Fruit fly (Drosophila melanogaster) whole organism, embryonic: Measurements from ENCODE around the gene CG42540.

Experiments
- Ada2b ChIP-seq: fragments of 200-800 bp; sonication (Bioruptor generic); IDR thresholded peaks from 2 replicates; pipeline ENCODE4 v1.3.6; 2022; ENCODE audit warnings: missing biosample characterization, missing genetic modification characterization
- CG10209 ChIP-seq: fragments of 200-800 bp; sonication (Bioruptor generic); optimal IDR thresholded peaks from 3 replicates; lab custom pipeline; 2017; ENCODE audit warnings: missing biosample characterization, mild to moderate bottlenecking, missing genetic modification characterization, missing genetic modification reagents
- CG10543 ChIP-seq: fragments of 200-800 bp; sonication (Bioruptor generic); optimal IDR thresholded peaks from 3 replicates; lab custom pipeline; 2017; ENCODE audit warnings: missing biosample characterization, mild to moderate bottlenecking, missing genetic modification characterization, moderate library complexity
- CG11695 ChIP-seq: fragments of 200-800 bp; sonication (Bioruptor generic); IDR thresholded peaks from 3 replicates; pipeline ENCODE4 v1.3.6; 2022; ENCODE audit warnings: missing biosample characterization, missing genetic modification characterization
- CG1233 ChIP-seq: fragments of 200-800 bp; sonication (Bioruptor generic); optimal IDR thresholded peaks from 4 replicates; lab custom pipeline; 2018; ENCODE audit warnings: missing biosample characterization, mild to moderate bottlenecking, missing genetic modification characterization
- CG13287 ChIP-seq: fragments of 200-800 bp; sonication (Bioruptor generic); IDR thresholded peaks from 2 replicates; pipeline ENCODE4 v1.3.6; 2022; ENCODE audit warnings: missing biosample characterization, missing genetic modification characterization; ENCODE audit not compliant: partially characterized antibody
- CG14014 ChIP-seq: fragments of 200-800 bp; sonication (Bioruptor generic); IDR thresholded peaks from 2 replicates; pipeline ENCODE4 v1.3.6; 2022; ENCODE audit warnings: missing biosample characterization, missing genetic modification characterization
- CG1529 ChIP-seq: fragments of 200-800 bp; sonication (Bioruptor generic); optimal IDR thresholded peaks from 3 replicates; lab custom pipeline; 2018; ENCODE audit warnings: missing biosample characterization, missing genetic modification characterization
- CG15479 ChIP-seq: fragments of 200-800 bp; sonication (Bioruptor generic); optimal IDR thresholded peaks from 3 replicates; lab custom pipeline; 2019; ENCODE audit warnings: missing biosample characterization, mild to moderate bottlenecking, missing genetic modification characterization, moderate library complexity
- CG15514 ChIP-seq: fragments of 200-800 bp; sonication (Bioruptor generic); optimal IDR thresholded peaks from 3 replicates; lab custom pipeline; 2017; ENCODE audit warnings: missing biosample characterization, missing genetic modification characterization, mild to moderate bottlenecking, moderate library complexity, missing genetic modification reagents
- CG1647 ChIP-seq: fragments of 200-800 bp; sonication (Bioruptor generic); optimal IDR thresholded peaks from 3 replicates; lab custom pipeline; 2016; ENCODE audit warnings: missing biosample characterization, missing genetic modification characterization
- CG18764 ChIP-seq: fragments of 200-800 bp; sonication (Bioruptor generic); optimal IDR thresholded peaks from 3 replicates; lab custom pipeline; 2016; ENCODE audit warnings: missing biosample characterization, missing genetic modification characterization
- CG4282 ChIP-seq: fragments of 200-800 bp; sonication (Bioruptor generic); optimal IDR thresholded peaks from 2 replicates; lab custom pipeline; 2016; ENCODE audit warnings: missing biosample characterization, missing genetic modification characterization
- CG7271 ChIP-seq: fragments of 200-800 bp; sonication (Bioruptor generic); optimal IDR thresholded peaks from 2 replicates; lab custom pipeline; 2018; ENCODE audit warnings: missing biosample characterization, mild to moderate bottlenecking, missing genetic modification characterization, moderate library complexity
- CG7357 ChIP-seq: fragments of 200-800 bp; sonication (Bioruptor generic); IDR thresholded peaks from 3 replicates; pipeline ENCODE4 v1.3.6; 2022; ENCODE audit warnings: missing biosample characterization, missing genetic modification characterization
- CG8388 ChIP-seq: fragments of 200-800 bp; sonication (Bioruptor generic); optimal IDR thresholded peaks from 2 replicates; lab custom pipeline; 2019; ENCODE audit warnings: missing biosample characterization, mild to moderate bottlenecking, missing genetic modification characterization, moderate library complexity
- CG8924 ChIP-seq: fragments of 200-800 bp; optimal IDR thresholded peaks from 3 replicates; lab custom pipeline; 2019; ENCODE audit warnings: missing biosample characterization, mild to moderate bottlenecking, missing genetic modification characterization, moderate library complexity
- CoRest ChIP-seq: fragments of 200-800 bp; sonication (Bioruptor generic); optimal IDR thresholded peaks from 3 replicates; lab custom pipeline; 2018; ENCODE audit warnings: missing biosample characterization, mild to moderate bottlenecking, missing genetic modification characterization, moderate library complexity
- Dp ChIP-seq: fragments of 200-800 bp; sonication (Bioruptor generic); optimal IDR thresholded peaks from 2 replicates; lab custom pipeline; 2018; ENCODE audit warnings: missing biosample characterization, mild to moderate bottlenecking, missing genetic modification characterization, moderate library complexity
- E2f2 ChIP-seq: fragments of 200-800 bp; sonication (Bioruptor generic); IDR thresholded peaks from 2 replicates; pipeline ENCODE4 v1.3.6; 2022; ENCODE audit warnings: missing biosample characterization, missing genetic modification characterization
- Hr51 ChIP-seq, 2 experiments: fragments of 200-800 bp; sonication (Bioruptor generic); optimal IDR thresholded peaks; 2 replicates in 1 of 2; 3 replicates in 1 of 2; lab custom pipeline; 2016 to 2018; ENCODE audit warnings: missing biosample characterization in 2 of 2, missing genetic modification characterization in 2 of 2, mild to moderate bottlenecking in 1 of 2, moderate library complexity in 1 of 2
- Myb ChIP-seq: fragments of 200-800 bp; sonication (Bioruptor generic); optimal IDR thresholded peaks from 2 replicates; lab custom pipeline; 2016; ENCODE audit warnings: missing biosample characterization, missing genetic modification characterization
- NC2α ChIP-seq: fragments of 200-800 bp; sonication (Bioruptor generic); optimal IDR thresholded peaks from 2 replicates; lab custom pipeline; 2016; ENCODE audit warnings: missing biosample characterization, missing genetic modification characterization
- Pdp1 ChIP-seq, 2 experiments: fragments of 200-800 bp; sonication (Bioruptor generic); optimal IDR thresholded peaks; 3 replicates each; lab custom pipeline; 2016; ENCODE audit warnings: missing biosample characterization in 2 of 2, missing genetic modification characterization in 2 of 2, mild to moderate bottlenecking in 1 of 2, moderate library complexity in 1 of 2
- Poxn ChIP-seq: fragments of 200-800 bp; sonication (Bioruptor generic); IDR thresholded peaks from 2 replicates; pipeline ENCODE4 v1.3.6; 2022; ENCODE audit warnings: missing biosample characterization, missing genetic modification characterization
- Sin3A ChIP-seq: fragments of >200 bp; optimal IDR thresholded peaks from 2 replicates; lab custom pipeline; 2018
- Sox102F ChIP-seq: fragments of 200-800 bp; sonication (Bioruptor generic); optimal IDR thresholded peaks from 2 replicates; lab custom pipeline; 2018; ENCODE audit warnings: missing biosample characterization, mild to moderate bottlenecking, missing genetic modification characterization, moderate library complexity
- TFAM ChIP-seq: fragments of 200-800 bp; sonication (Bioruptor generic); optimal IDR thresholded peaks from 2 replicates; lab custom pipeline; 2017; ENCODE audit warnings: missing biosample characterization, missing genetic modification characterization, inconsistent platforms
- Vsx1 ChIP-seq: fragments of 200-800 bp; sonication (Bioruptor generic); optimal IDR thresholded peaks from 2 replicates; lab custom pipeline; 2017; ENCODE audit warnings: missing biosample characterization, mild to moderate bottlenecking, missing genetic modification characterization, missing genetic modification reagents
- abd-A ChIP-seq: fragments of 200-800 bp; sonication (Bioruptor generic); optimal IDR thresholded peaks from 3 replicates; lab custom pipeline; 2019; ENCODE audit warnings: missing biosample characterization, mild to moderate bottlenecking, missing genetic modification characterization, moderate library complexity
- ara ChIP-seq: fragments of 200-800 bp; sonication (Bioruptor generic); IDR thresholded peaks from 2 replicates; pipeline ENCODE4 v1.3.6; 2022; ENCODE audit warnings: missing biosample characterization, missing genetic modification characterization
- bsh ChIP-seq, 2 experiments: fragments of 200-800 bp; sonication (Bioruptor generic); optimal IDR thresholded peaks; 2 replicates each; lab custom pipeline; 2017 to 2018; ENCODE audit warnings: mild to moderate bottlenecking in 2 of 2, missing biosample characterization in 2 of 2, missing genetic modification characterization in 2 of 2, moderate library complexity in 1 of 2
- cas ChIP-seq: fragments of 200-800 bp; sonication (Bioruptor generic); IDR thresholded peaks from 2 replicates; pipeline ENCODE4 v1.3.6; 2022; ENCODE audit warnings: missing biosample characterization, missing genetic modification characterization
- crp ChIP-seq, 2 experiments: fragments of 200-800 bp; sonication (Bioruptor generic); optimal IDR thresholded peaks; 2 replicates in 1 of 2; 3 replicates in 1 of 2; lab custom pipeline; 2017; ENCODE audit warnings: missing biosample characterization in 2 of 2, missing genetic modification characterization in 2 of 2, mild to moderate bottlenecking in 1 of 2, moderate library complexity in 1 of 2
- fd3F ChIP-seq: fragments of 200-800 bp; sonication (Bioruptor generic); optimal IDR thresholded peaks from 2 replicates; lab custom pipeline; 2018; ENCODE audit warnings: missing biosample characterization, mild to moderate bottlenecking, missing genetic modification characterization, moderate library complexity
- gem ChIP-seq: fragments of 200-800 bp; sonication (Bioruptor generic); optimal IDR thresholded peaks from 2 replicates; lab custom pipeline; 2019; ENCODE audit warnings: missing biosample characterization, mild to moderate bottlenecking, missing genetic modification characterization, moderate library complexity
- grau ChIP-seq: fragments of 200-800 bp; optimal IDR thresholded peaks from 3 replicates; lab custom pipeline; 2019; ENCODE audit warnings: missing biosample characterization, mild to moderate bottlenecking, missing genetic modification characterization, moderate library complexity
- h ChIP-seq: fragments of >200 bp; optimal IDR thresholded peaks from 2 replicates; lab custom pipeline; 2017
- ind ChIP-seq: fragments of 200-800 bp; sonication (Bioruptor generic); optimal IDR thresholded peaks from 3 replicates; lab custom pipeline; 2016; ENCODE audit warnings: missing biosample characterization, missing genetic modification characterization
- nmo ChIP-seq: fragments of 200-800 bp; sonication (Bioruptor generic); optimal IDR thresholded peaks from 2 replicates; lab custom pipeline; 2018; ENCODE audit warnings: missing biosample characterization, mild to moderate bottlenecking, missing genetic modification characterization, moderate library complexity
- oc ChIP-seq: fragments of 200-800 bp; sonication (Bioruptor generic); optimal IDR thresholded peaks from 2 replicates; lab custom pipeline; 2018; ENCODE audit warnings: missing biosample characterization, mild to moderate bottlenecking, missing genetic modification characterization, moderate library complexity
- pzg ChIP-seq: fragments of 200-800 bp; sonication (Bioruptor generic); optimal IDR thresholded peaks from 3 replicates; lab custom pipeline; 2018; ENCODE audit warnings: missing biosample characterization, mild to moderate bottlenecking, missing genetic modification characterization, moderate library complexity
- scrt ChIP-seq: fragments of 200-800 bp; sonication (Bioruptor generic); optimal IDR thresholded peaks from 2 replicates; lab custom pipeline; 2018; ENCODE audit warnings: missing biosample characterization, mild to moderate bottlenecking, missing genetic modification characterization, moderate library complexity
- slp2 ChIP-seq: fragments of 200-800 bp; sonication (Bioruptor generic); optimal IDR thresholded peaks from 2 replicates; lab custom pipeline; 2016; ENCODE audit warnings: missing biosample characterization, missing genetic modification characterization
- stwl ChIP-seq: fragments of 200-800 bp; sonication (Bioruptor generic); optimal IDR thresholded peaks from 3 replicates; lab custom pipeline; 2018; ENCODE audit warnings: missing biosample characterization, mild to moderate bottlenecking, missing genetic modification characterization, moderate library complexity
- wor ChIP-seq: fragments of 200-800 bp; sonication (Bioruptor generic); IDR thresholded peaks from 2 replicates; pipeline ENCODE4 v1.3.6; 2022; ENCODE audit warnings: missing biosample characterization, missing genetic modification characterization
- zf30C ChIP-seq: fragments of 200-800 bp; sonication (Bioruptor generic); optimal IDR thresholded peaks from 3 replicates; lab custom pipeline; 2018; ENCODE audit warnings: missing biosample characterization, mild to moderate bottlenecking, missing genetic modification characterization

The CG42540 gene

dm6 chr3L:4508926-4509457 lies 46.9 kb upstream of the CG42540 start (continued):
- TF ChIP-seq CG11695 (GFP tag; lab: Robert Waterston, UW) (0 out of 3 replicates have a peak, but pooled peaks have one; percentile 11), ara (GFP tag; lab: Robert Waterston, UW) (no peak), Vsx1 (GFP tag; lab: Kevin White, UChicago) (no peak), CG4282 (GFP tag; lab: Kevin White, UChicago) (no peak), CoRest (tag; lab: Kevin White, UChicago) (peak; percentile 40), CG1233 (GFP tag; lab: Kevin White, UChicago) (no peak), bsh (GFP tag; optimal IDR thresholded peaks at IDR 0.05; lab: Kevin White, UChicago) (peak in 1 of 2 experiments; percentile 2), fd3F (GFP tag; lab: Kevin White, UChicago) (peak; percentile 6), Sox102F (GFP tag; lab: Kevin White, UChicago) (peak; percentile 64), Ada2b (GFP tag; lab: Robert Waterston, UW) (no peak), CG8924 (peak; percentile 12), h (lab: Kevin White, UChicago) (no peak), zf30C (GFP tag; lab: Kevin White, UChicago) (no peak), Poxn (GFP tag; lab: Robert Waterston, UW) (no peak), Myb (no peak), CG14014 (0 out of 2 replicates have a peak, but pooled peaks have one; percentile 29), cas (GFP tag; lab: Robert Waterston, UW) (no peak), CG7271 (no peak), wor (GFP tag; lab: Robert Waterston, UW) (no peak), Hr51 (GFP tag; optimal IDR thresholded peaks at IDR 0.05; lab: Kevin White, UChicago) (peak in 1 of 2 experiments; percentile 67), slp2 (GFP tag; lab: Kevin White, UChicago) (no peak), CG10209 (GFP tag; lab: Kevin White, UChicago) (peak; percentile 5), gem (peak; percentile 59), TFAM (GFP tag; lab: Kevin White, UChicago) (no peak), oc (tag; lab: Kevin White, UChicago) (peak; percentile 31), CG15479 (GFP tag; lab: Kevin White, UChicago) (no peak), nmo (peak; percentile 39), ind (GFP tag; lab: Kevin White, UChicago) (no peak), crp (GFP tag; optimal IDR thresholded peaks at IDR 0.05; lab: Kevin White, UChicago) (no peak), CG1529 (GFP tag; lab: Kevin White, UChicago) (no peak), grau (tag; lab: Kevin White, UChicago) (peak; percentile 60), NC2α (no peak), CG8388 (peak; percentile 16), Pdp1 (GFP tag; optimal IDR thresholded peaks at IDR 0.05; lab: Kevin White, UChicago) (no peak), CG18764 (GFP tag; lab: Kevin White, UChicago) (no peak), abd-A (no peak)

- TF ChIP-seq Dp (GFP tag; lab: Kevin White, UChicago), result peak; percentile 91
- peak; percentile 99 for TF ChIP-seq CG15514 (GFP tag; lab: Kevin White, UChicago)
- TF ChIP-seq Sin3A (lab: Kevin White, UChicago), result no peak
- no peak for TF ChIP-seq CoRest (tag; lab: Kevin White, UChicago)
- TF ChIP-seq E2f2 (GFP tag; lab: Robert Waterston, UW), result peak; percentile 92
- TF ChIP-seq CG10543 (GFP tag; lab: Kevin White, UChicago), result no peak
- peak; percentile 67 for TF ChIP-seq CG13287 (GFP tag; lab: Robert Waterston, UW)
- TF ChIP-seq pzg (GFP tag; lab: Kevin White, UChicago), result peak; percentile 13
- no peak for TF ChIP-seq CG1647 (GFP tag; lab: Kevin White, UChicago)
- TF ChIP-seq scrt (GFP tag; lab: Kevin White, UChicago), result no peak
- peak; percentile 31 for TF ChIP-seq stwl (tag; lab: Kevin White, UChicago)
- TF ChIP-seq CG7357 (GFP tag; lab: Robert Waterston, UW), result no peak
These were observed 45.6 kb upstream of the CG42540 start for dm6 chr3L:4510317-4510716.
